Worm (Caenorhabditis elegans) whole organism, mixed stage, embryonic: Measurements from ENCODE around the gene nep-13.

Experiments used
- lin-32 ChIP-seq: fragments of 200-800 bp; sonication (Bioruptor generic); optimal IDR thresholded peaks from 2 replicates; lab custom pipeline; 2018; ENCODE audit warnings: mild to moderate bottlenecking, missing genetic modification characterization, missing compliant biosample characterization
- lsy-2 ChIP-seq: fragments of 150-350 bp; optimal IDR thresholded peaks from 2 replicates; lab custom pipeline; 2014; ENCODE audit warnings: missing biosample characterization, missing genetic modification characterization
- mab-5 ChIP-seq: fragments of 150-350 bp; optimal IDR thresholded peaks from 2 replicates; lab custom pipeline; 2014; ENCODE audit warnings: missing biosample characterization, missing genetic modification characterization
- nhr-12 ChIP-seq: fragments of 150-350 bp; optimal IDR thresholded peaks from 2 replicates; lab custom pipeline; 2014; ENCODE audit warnings: missing biosample characterization, missing genetic modification characterization
- snpc-4 ChIP-seq: fragments of 150-350 bp; optimal IDR thresholded peaks from 2 replicates; lab custom pipeline; 2014; ENCODE audit warnings: missing biosample characterization, missing genetic modification characterization
- sptf-1 ChIP-seq: sonication (generic microtip); optimal IDR thresholded peaks from 2 replicates; lab custom pipeline; 2017; ENCODE audit warnings: mild to moderate bottlenecking, missing genetic modification characterization, moderate library complexity, missing compliant biosample characterization
- unc-62 ChIP-seq: fragments of 150-350 bp; optimal IDR thresholded peaks from 2 replicates; lab custom pipeline; 2014; ENCODE audit warnings: missing biosample characterization, missing genetic modification reagents, missing genetic modification characterization
- ztf-11 ChIP-seq: fragments of 150-350 bp; optimal IDR thresholded peaks from 2 replicates; lab custom pipeline; 2014; ENCODE audit warnings: missing biosample characterization, missing genetic modification characterization

ce11 chrII:3296644-3297043, 14.2 kb downstream of the nep-13 start, which contains the start of gene btb-16:
- no peak for TF ChIP-seq lin-32 (GFP tag; lab: Kevin White, UChicago)
- TF ChIP-seq ztf-11 (tag; lab: Kevin White, UChicago) = no peak
- TF ChIP-seq mab-5 (tag; lab: Kevin White, UChicago) = no peak
- TF ChIP-seq lsy-2 = no peak
- TF ChIP-seq unc-62 (GFP tag; lab: Kevin White, UChicago) = no peak
- TF ChIP-seq snpc-4 = no peak
- TF ChIP-seq sptf-1 (tag; lab: Kevin White, UChicago) = no peak
- no peak for TF ChIP-seq nhr-12
